Worm (Caenorhabditis elegans): ENCODE data around the gene timp-1.

DNA sequence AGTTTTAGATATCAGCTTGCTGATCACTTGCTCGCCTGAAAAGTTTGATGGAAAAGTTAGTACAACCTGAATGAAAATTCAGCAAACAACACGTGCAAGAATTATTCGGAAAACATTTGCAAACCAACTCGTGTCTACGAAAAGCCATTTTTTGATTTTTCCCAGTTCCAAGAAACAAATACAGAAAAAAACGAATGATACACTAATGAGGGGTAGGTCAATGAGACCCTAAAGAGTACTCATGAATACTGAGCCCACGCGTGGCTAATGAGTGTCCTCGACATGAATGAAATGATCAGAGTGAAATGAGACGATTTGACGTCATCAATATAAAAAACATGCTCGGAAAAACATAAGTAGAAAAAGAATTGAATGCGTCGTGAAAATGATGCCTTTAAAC, 5.0 kb downstream of the timp-1 start:
- TF ChIP-seq aly-1 (tag; optimal IDR thresholded peaks at IDR 0.05): no peak
- no peak for TF ChIP-seq ceh-13 (GFP tag; optimal IDR thresholded peaks at IDR 0.05)
- TF ChIP-seq ets-7 (tag; optimal IDR thresholded peaks at IDR 0.05): no peak
- no peak for TF ChIP-seq ama-1 (optimal IDR thresholded peaks at IDR 0.05)
- TF ChIP-seq tbx-11 (GFP tag; IDR thresholded peaks at IDR 0.05): no peak
- TF ChIP-seq scrt-1 (GFP tag; IDR thresholded peaks at IDR 0.05): no peak
